Worm (Caenorhabditis elegans): Measurements from ENCODE around the gene rpb-6.

DNA sequence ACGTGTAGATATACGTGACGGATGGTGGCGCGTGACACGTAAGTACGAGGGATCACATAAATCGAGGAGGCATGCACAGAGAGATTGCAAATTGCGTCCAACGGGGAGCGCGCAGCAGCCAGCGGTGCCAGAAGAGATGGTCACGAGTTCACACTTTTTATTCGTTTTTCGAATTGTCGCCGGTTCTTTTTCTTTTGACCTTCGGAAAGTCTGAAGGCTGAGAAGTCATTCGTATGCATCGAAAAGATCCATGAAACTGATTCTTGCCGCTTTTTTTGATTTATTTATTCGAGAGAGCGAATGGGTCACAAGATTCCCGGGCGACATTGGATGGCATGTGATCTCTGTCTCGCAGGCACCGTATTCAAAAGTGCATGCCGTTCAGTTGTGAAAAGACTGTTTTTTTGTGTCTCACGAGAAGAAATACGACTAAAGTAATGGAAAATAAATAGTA is 20.2 kb upstream of the rpb-6 start:
- TF ChIP-seq W03F9.2 (tag; optimal IDR thresholded peaks at IDR 0.05) (no peak), dao-5 (tag; optimal IDR thresholded peaks at IDR 0.05) (no peak), him-1 (tag; optimal IDR thresholded peaks at IDR 0.05) (no peak)

Data from whole organism, L4/young adult.